Worm (Caenorhabditis elegans) whole organism, L4 larva: ENCODE results near the gene C27A2.7.

Experiments
- R02D3.7 ChIP-seq: fragments of 150-350 bp; sonication (generic microtip); optimal IDR thresholded peaks from 3 replicates; lab custom pipeline; 2014; ENCODE audit warnings: missing biosample characterization, missing genetic modification characterization
- aly-2 ChIP-seq: sonication (generic microtip); optimal IDR thresholded peaks from 2 replicates; lab custom pipeline; 2018; ENCODE audit warnings: missing biosample characterization, missing genetic modification characterization
- dpl-1 ChIP-seq: fragments of 150-350 bp; optimal IDR thresholded peaks from 2 replicates; lab custom pipeline; 2014; ENCODE audit warnings: missing biosample characterization, missing genetic modification reagents, missing genetic modification characterization
- fkh-10 ChIP-seq: fragments of 150-350 bp; optimal IDR thresholded peaks from 2 replicates; lab custom pipeline; 2014; ENCODE audit warnings: missing biosample characterization, missing genetic modification reagents, missing genetic modification characterization
- hmg-1.1 ChIP-seq: fragments of 200-800 bp; sonication (Bioruptor generic); IDR thresholded peaks from 2 replicates; pipeline ENCODE4 v1.3.6; 2022; ENCODE audit warnings: missing genetic modification reagents, missing genetic modification characterization, missing compliant biosample characterization
- lin-15B ChIP-seq: fragments of 150-350 bp; sonication (generic microtip); optimal IDR thresholded peaks from 3 replicates; lab custom pipeline; 2014; ENCODE audit warnings: missing biosample characterization, missing genetic modification characterization
- mdl-1 ChIP-seq, 2 experiments: fragments of 150-350 bp in 1 of 2; sonication (generic microtip) in 1 of 2; optimal IDR thresholded peaks; 2 replicates each; lab custom pipeline; 2014 to 2017; ENCODE audit warnings: missing biosample characterization in 2 of 2, missing genetic modification characterization in 2 of 2
- nhr-237 ChIP-seq: sonication (generic microtip); optimal IDR thresholded peaks from 2 replicates; lab custom pipeline; 2017; ENCODE audit warnings: missing biosample characterization, missing genetic modification characterization
- nhr-41 ChIP-seq: fragments of 200-800 bp; sonication (Bioruptor generic); IDR thresholded peaks from 2 replicates; pipeline ENCODE4 v1.3.6; 2022; ENCODE audit warnings: missing genetic modification reagents, missing genetic modification characterization, missing compliant biosample characterization
- unc-130 ChIP-seq: sonication (generic microtip); optimal IDR thresholded peaks from 2 replicates; lab custom pipeline; 2016; ENCODE audit warnings: missing genetic modification reagents, missing genetic modification characterization, missing compliant biosample characterization
- unc-39 ChIP-seq: sonication (generic microtip); optimal IDR thresholded peaks from 2 replicates; lab custom pipeline; 2017; ENCODE audit warnings: missing biosample characterization, missing genetic modification characterization
- unc-62 ChIP-seq, 3 experiments: fragments of 150-350 bp in 1 of 3; sonication (generic microtip); optimal IDR thresholded peaks in 2 of 3; peaks in 1 of 3; 1 replicate in 1 of 3; 2 replicates in 2 of 3; lab custom pipeline; 2014 to 2017; ENCODE audit warnings: missing biosample characterization in 3 of 3, missing genetic modification characterization in 3 of 3, missing genetic modification reagents in 3 of 3, missing genotype in 1 of 3
- ztf-11 ChIP-seq: fragments of 150-350 bp; optimal IDR thresholded peaks from 2 replicates; lab custom pipeline; 2014; ENCODE audit warnings: missing biosample characterization, missing genetic modification characterization

DNA sequence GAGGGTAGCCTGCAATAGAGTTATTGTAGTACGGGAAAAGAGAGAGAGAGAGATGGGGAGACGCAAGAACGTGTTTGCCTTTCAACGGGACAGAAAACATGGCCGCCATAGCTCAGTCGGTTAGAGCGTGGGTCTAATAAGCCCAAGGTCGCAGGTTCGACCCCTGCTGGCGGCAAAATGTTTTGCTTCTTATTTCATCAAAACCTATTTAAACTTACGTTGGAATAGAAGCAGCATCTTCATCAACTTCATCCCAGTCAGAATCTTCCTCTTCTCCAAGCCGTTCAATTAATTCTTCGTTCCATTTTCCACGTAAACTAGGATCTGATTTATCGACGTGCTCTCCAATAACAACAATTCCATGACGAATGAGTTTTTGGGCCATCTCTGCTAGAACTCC is 38.5 kb downstream of the C27A2.7 start:
- no peak for TF ChIP-seq ztf-11
- peak in 1 of 2 experiments; percentile 25 for TF ChIP-seq mdl-1 (tag; optimal IDR thresholded peaks at IDR 0.05; lab: Kevin White, UChicago)
- peak; percentile 90 for TF ChIP-seq hmg-1.1 (GFP tag; lab: Robert Waterston, UW)
- no peak for TF ChIP-seq lin-15B (tag; lab: Kevin White, UChicago)
- no peak for TF ChIP-seq fkh-10 (GFP tag; lab: Kevin White, UChicago)
- no peak for TF ChIP-seq unc-39 (tag; lab: Kevin White, UChicago)
- TF ChIP-seq R02D3.7 (tag; lab: Kevin White, UChicago) = no peak
- no peak for TF ChIP-seq aly-2 (tag; lab: Kevin White, UChicago)
- no peak for TF ChIP-seq nhr-237 (tag; lab: Kevin White, UChicago)
- TF ChIP-seq dpl-1 (GFP tag; lab: Kevin White, UChicago) = peak; percentile 45
- TF ChIP-seq unc-130 (GFP tag; lab: Kevin White, UChicago) = peak; percentile 72
- peak in 1 of 2 experiments; percentile 80 for TF ChIP-seq unc-62 (GFP tag; optimal IDR thresholded peaks at IDR 0.05 in 1 of 2; lab: Kevin White, UChicago)
- TF ChIP-seq unc-62 (tag; optimal IDR thresholded peaks at IDR 0.05; lab: Kevin White, UChicago) = no peak
- peak; percentile 81 for TF ChIP-seq nhr-41 (GFP tag; lab: Robert Waterston, UW)
